Worm (Caenorhabditis elegans): Measurements from ENCODE around the gene W09D6.5.

W09D6.5 gene

DNA sequence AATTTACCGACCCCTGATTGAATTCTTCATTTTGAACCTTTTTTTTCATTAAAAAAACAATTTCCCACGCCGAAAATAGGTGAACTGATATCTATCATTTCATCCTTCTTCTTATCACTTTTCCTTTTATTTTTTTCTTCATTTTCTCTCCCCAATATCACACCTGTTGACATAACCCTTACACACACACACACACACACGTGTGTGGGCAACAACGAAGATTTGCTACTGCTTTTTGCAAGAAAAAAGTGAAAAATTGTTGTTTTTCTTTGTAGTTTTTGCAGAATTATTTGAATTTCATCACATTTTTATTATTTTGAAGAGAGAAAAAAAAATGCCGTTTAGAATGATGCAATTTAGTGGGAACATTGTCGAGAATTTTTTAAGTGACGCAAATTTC lies 47.7 kb upstream of the W09D6.5 start (continued):
- TF ChIP-seq ceh-82 (tag; optimal IDR thresholded peaks at IDR 0.05): no peak
- TF ChIP-seq T26A8.4 (GFP tag; IDR thresholded peaks at IDR 0.05): no peak
- TF ChIP-seq daf-12 (tag; optimal IDR thresholded peaks at IDR 0.05): no peak
- TF ChIP-seq nhr-111 (GFP tag; optimal IDR thresholded peaks at IDR 0.05): no peak
- no peak for TF ChIP-seq dve-1 (tag; optimal IDR thresholded peaks at IDR 0.05; ENCODE audit: insufficient read depth)
- TF ChIP-seq hlh-30 (tag; optimal IDR thresholded peaks at IDR 0.05; ENCODE audit: insufficient read depth): peak; percentile 46
- no peak for TF ChIP-seq cey-2 (tag; optimal IDR thresholded peaks at IDR 0.05; ENCODE audit: borderline replicate concordance, insufficient read depth)
- TF ChIP-seq lin-13 (GFP tag; optimal IDR thresholded peaks at IDR 0.05): no peak
- TF ChIP-seq F10B5.3 (tag; optimal IDR thresholded peaks at IDR 0.05): no peak
- no peak for TF ChIP-seq mes-2 (tag; optimal IDR thresholded peaks at IDR 0.05; ENCODE audit: poor library complexity, severe bottlenecking)
- TF ChIP-seq ama-1 (optimal IDR thresholded peaks at IDR 0.05): no peak
- no peak for TF ChIP-seq dmd-9 (GFP tag; IDR thresholded peaks at IDR 0.05)
- TF ChIP-seq daf-8 (GFP tag; IDR thresholded peaks at IDR 0.05): no peak
- no peak for TF ChIP-seq ZK546.5 (tag; optimal IDR thresholded peaks at IDR 0.05)
- no peak for TF ChIP-seq F37D6.2 (tag; optimal IDR thresholded peaks at IDR 0.05)
- no peak for TF ChIP-seq lin-38 (GFP tag; IDR thresholded peaks at IDR 0.05)
- TF ChIP-seq aly-2 (tag; optimal IDR thresholded peaks at IDR 0.05): no peak
- no peak for TF ChIP-seq F44E2.7 (GFP tag; IDR thresholded peaks at IDR 0.05)
- TF ChIP-seq lim-7 (GFP tag; IDR thresholded peaks at IDR 0.05): no peak
- TF ChIP-seq lin-29 (GFP tag; IDR thresholded peaks at IDR 0.05): no peak
- TF ChIP-seq gei-8 (GFP tag; optimal IDR thresholded peaks at IDR 0.05): no peak
- no peak for TF ChIP-seq daf-19 (GFP tag; conservative IDR thresholded peaks at IDR 0.05)
- TF ChIP-seq daf-16 (GFP tag; optimal IDR thresholded peaks at IDR 0.05): peak in 1 of 2 experiments; percentile 6
- peak; percentile 48 for TF ChIP-seq daf-16 (tag; optimal IDR thresholded peaks at IDR 0.05)
- no peak for TF ChIP-seq spr-3 (GFP tag; optimal IDR thresholded peaks at IDR 0.05)

DNA sequence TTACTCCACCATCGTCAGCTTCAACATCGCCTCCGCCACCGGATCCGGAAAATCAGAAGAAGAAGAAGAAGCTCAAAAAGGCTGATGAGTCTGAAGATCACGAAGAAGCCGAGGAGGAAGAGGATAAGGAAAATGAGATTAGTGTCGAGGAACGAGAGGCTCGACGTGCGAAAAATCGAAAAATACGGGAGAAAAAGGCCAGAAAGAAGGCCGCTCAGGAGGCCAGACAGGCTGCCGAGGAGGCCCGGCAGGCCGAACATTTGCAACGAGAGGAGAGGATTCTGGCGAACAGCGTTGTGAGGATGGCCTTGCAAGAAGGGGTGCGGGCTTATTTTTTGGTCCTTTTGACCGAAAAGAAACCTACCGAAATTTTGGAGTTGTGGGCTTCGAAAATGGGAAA lies 43.1 kb upstream of the W09D6.5 start:
- TF ChIP-seq mep-1 (tag; optimal IDR thresholded peaks at IDR 0.05) (no peak), ama-1 (optimal IDR thresholded peaks at IDR 0.05) (no peak), set-16 (GFP tag; IDR thresholded peaks at IDR 0.05) (peak; percentile 71), gei-8 (GFP tag; optimal IDR thresholded peaks at IDR 0.05) (no peak), unc-62 (GFP tag; optimal IDR thresholded peaks at IDR 0.05 in 1 of 2) (peak in 1 of 2 experiments; percentile 1), unc-62 (tag; optimal IDR thresholded peaks at IDR 0.05) (no peak), lin-39 (tag; optimal IDR thresholded peaks at IDR 0.05) (no peak), php-3 (GFP tag; IDR thresholded peaks at IDR 0.05) (no peak), zip-2 (tag; optimal IDR thresholded peaks at IDR 0.05) (no peak), lin-29 (GFP tag; IDR thresholded peaks at IDR 0.05) (no peak), nhr-77 (tag; optimal IDR thresholded peaks at IDR 0.05) (no peak), mdl-1 (tag; optimal IDR thresholded peaks at IDR 0.05) (no peak), skn-1 (tag; optimal IDR thresholded peaks at IDR 0.05) (no peak), nhr-102 (tag; optimal IDR thresholded peaks at IDR 0.05) (no peak), aha-1 (tag) (peak; percentile 87)

DNA sequence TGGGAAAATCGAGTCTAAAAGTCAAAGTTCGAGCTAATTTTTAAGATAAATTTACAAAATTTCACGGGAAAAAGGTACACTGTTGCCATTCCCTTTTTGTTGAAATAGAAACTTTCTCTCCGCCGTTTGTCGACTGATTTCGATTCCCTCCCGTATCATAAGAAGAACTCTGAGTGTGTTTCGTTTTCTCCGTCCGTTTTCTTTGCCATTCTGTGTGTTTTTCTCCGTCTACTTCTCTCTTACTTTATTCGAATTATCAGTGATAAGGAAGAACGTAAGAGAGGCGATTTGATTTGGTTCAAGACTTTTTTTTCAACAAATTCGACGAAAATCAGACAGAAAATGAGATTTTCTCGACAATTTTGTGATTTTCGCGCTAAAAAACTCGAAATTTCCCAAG lies 41.7 kb upstream of the W09D6.5 start:
- TF ChIP-seq pqm-1 (tag; optimal IDR thresholded peaks at IDR 0.05) (peak; percentile 81), daf-16 (GFP tag; optimal IDR thresholded peaks at IDR 0.05) (no peak), daf-16 (tag; optimal IDR thresholded peaks at IDR 0.05) (peak; percentile 39), nhr-25 (tag; optimal IDR thresholded peaks at IDR 0.05; ENCODE audit: borderline replicate concordance, insufficient read depth) (no peak), lin-13 (GFP tag; optimal IDR thresholded peaks at IDR 0.05) (no peak), lim-7 (GFP tag; IDR thresholded peaks at IDR 0.05) (no peak), mep-1 (tag; optimal IDR thresholded peaks at IDR 0.05) (peak; percentile 3), ces-1 (GFP tag; optimal IDR thresholded peaks at IDR 0.05) (no peak), nhr-41 (GFP tag; IDR thresholded peaks at IDR 0.05) (no peak), T26A8.4 (GFP tag; IDR thresholded peaks at IDR 0.05) (no peak), snpc-1.2 (GFP tag; IDR thresholded peaks at IDR 0.05) (no peak), lin-39 (tag; optimal IDR thresholded peaks at IDR 0.05) (no peak), dve-1 (tag; optimal IDR thresholded peaks at IDR 0.05; ENCODE audit: insufficient read depth) (peak; percentile 30), D1046.2 (GFP tag; IDR thresholded peaks at IDR 0.05) (no peak), ztf-7 (tag; optimal IDR thresholded peaks at IDR 0.05) (no peak), mxl-2 (GFP tag; conservative IDR thresholded peaks at IDR 0.05) (no peak), arid-1 (GFP tag; conservative IDR thresholded peaks at IDR 0.05) (no peak), nhr-76 (tag; optimal IDR thresholded peaks at IDR 0.05) (no peak), nhr-28 (tag; optimal IDR thresholded peaks at IDR 0.05) (peak; percentile 76), hlh-11 (tag; optimal IDR thresholded peaks at IDR 0.05) (peak; percentile 43), daf-8 (GFP tag; IDR thresholded peaks at IDR 0.05) (no peak), dmd-6 (GFP tag; IDR thresholded peaks at IDR 0.05) (peak; percentile 34; the same call in 1 of the 2 replicates)

Data from whole organism, L4 larva.